Worm (Caenorhabditis elegans): ENCODE results near the gene T01B7.9.

The T01B7.9 gene

ce11 chrII:8744555-8745448 lies 18.2 kb upstream of the T01B7.9 start (continued):
- no peak for TF ChIP-seq gei-8 (GFP tag; optimal IDR thresholded peaks at IDR 0.05)
- no peak for TF ChIP-seq F37D6.2 (tag; optimal IDR thresholded peaks at IDR 0.05)
- 0 out of 2 replicates have a peak, but pooled peaks have one; percentile 3 for TF ChIP-seq ceh-44 (GFP tag; IDR thresholded peaks at IDR 0.05)
- TF ChIP-seq dve-1 (tag; optimal IDR thresholded peaks at IDR 0.05; ENCODE audit: insufficient read depth) = peak; percentile 30
- TF ChIP-seq zfp-3 (GFP tag; conservative IDR thresholded peaks at IDR 0.05) = peak; percentile 67
- peak; percentile 40 for TF ChIP-seq mxl-3 (GFP tag; optimal IDR thresholded peaks at IDR 0.05)
- TF ChIP-seq nhr-11 (tag; optimal IDR thresholded peaks at IDR 0.05) = peak; percentile 62
- TF ChIP-seq hif-1 (tag; optimal IDR thresholded peaks at IDR 0.05) = peak in 1 of 2 experiments; percentile 14
- TF ChIP-seq duxl-1 (tag; optimal IDR thresholded peaks at IDR 0.05; ENCODE audit: poor library complexity) = peak; percentile 64
- TF ChIP-seq D1046.2 (GFP tag; IDR thresholded peaks at IDR 0.05) = peak; percentile 77
- no peak for TF ChIP-seq lin-39 (tag; optimal IDR thresholded peaks at IDR 0.05)
- TF ChIP-seq aha-1 (tag) = peak; percentile 95
- no peak; the same call in 1 of the 2 replicates for TF ChIP-seq egl-43 (GFP tag; IDR thresholded peaks at IDR 0.05)
- no peak for TF ChIP-seq F10B5.3 (tag; optimal IDR thresholded peaks at IDR 0.05)
- no peak for TF ChIP-seq mes-2 (tag; optimal IDR thresholded peaks at IDR 0.05; ENCODE audit: poor library complexity, severe bottlenecking)
- TF ChIP-seq fos-1 (tag; optimal IDR thresholded peaks at IDR 0.05) = no peak
- TF ChIP-seq nhr-42 (GFP tag; IDR thresholded peaks at IDR 0.05) = 0 out of 2 replicates have a peak, but pooled peaks have one; percentile 12
- no peak for TF ChIP-seq zag-1 (tag; optimal IDR thresholded peaks at IDR 0.05)
- TF ChIP-seq lin-38 (GFP tag; IDR thresholded peaks at IDR 0.05) = peak; percentile 10; the same call in 1 of the 2 replicates
- TF ChIP-seq tra-1 (GFP tag; IDR thresholded peaks at IDR 0.05) = no peak
- TF ChIP-seq pha-4 (GFP tag; IDR thresholded peaks at IDR 0.05) = peak; percentile 22; the same call in 1 of the 2 replicates
- no peak for TF ChIP-seq pha-4 (tag; optimal IDR thresholded peaks at IDR 0.05)
- TF ChIP-seq hlh-30 (tag; optimal IDR thresholded peaks at IDR 0.05; ENCODE audit: insufficient read depth) = peak; percentile 26
- peak; percentile 64 for TF ChIP-seq T26A8.4 (GFP tag; IDR thresholded peaks at IDR 0.05)

ce11 chrII:8743379-8744173 lies 17.0 kb upstream of the T01B7.9 start, which contains the start of gene mak-1:
TSS of gene mak-1 (plus strand) at chrII:8744071.
- no peak for TF ChIP-seq lir-3 (tag; optimal IDR thresholded peaks at IDR 0.05)
- peak; percentile 23 for TF ChIP-seq nhr-11 (tag; optimal IDR thresholded peaks at IDR 0.05)
- no peak for TF ChIP-seq zfp-3 (GFP tag; conservative IDR thresholded peaks at IDR 0.05)
- peak; percentile 39 for TF ChIP-seq nhr-6 (tag; optimal IDR thresholded peaks at IDR 0.05)
- TF ChIP-seq nhr-102 (tag; optimal IDR thresholded peaks at IDR 0.05) = peak; percentile 51
- peak in 1 of 2 experiments; percentile 33 for TF ChIP-seq lsy-2 (tag; optimal IDR thresholded peaks at IDR 0.05)
- peak; percentile 87 for TF ChIP-seq nhr-48 (tag; optimal IDR thresholded peaks at IDR 0.05)
- TF ChIP-seq D1046.2 (GFP tag; IDR thresholded peaks at IDR 0.05) = no peak
- no peak for TF ChIP-seq attf-4 (tag; optimal IDR thresholded peaks at IDR 0.05)
- no peak for TF ChIP-seq F37D6.2 (tag; optimal IDR thresholded peaks at IDR 0.05)
- no peak for TF ChIP-seq nhr-41 (GFP tag; IDR thresholded peaks at IDR 0.05)
- TF ChIP-seq lin-29 (GFP tag; IDR thresholded peaks at IDR 0.05) = no peak
- TF ChIP-seq T26A8.4 (GFP tag; IDR thresholded peaks at IDR 0.05) = peak; percentile 43; the same call in 1 of the 2 replicates
- no peak for TF ChIP-seq ztf-11 (tag; optimal IDR thresholded peaks at IDR 0.05)
- 0 out of 2 replicates have a peak, but pooled peaks have one; percentile 21 for TF ChIP-seq tra-1 (GFP tag; IDR thresholded peaks at IDR 0.05)
- TF ChIP-seq arid-1 (GFP tag; conservative IDR thresholded peaks at IDR 0.05) = peak; percentile 39; the same call in 1 of the 2 replicates
- peak; percentile 96 for TF ChIP-seq nhr-28 (tag; optimal IDR thresholded peaks at IDR 0.05)
- peak in 1 of 2 experiments; percentile 33 for TF ChIP-seq unc-62 (GFP tag; optimal IDR thresholded peaks at IDR 0.05 in 1 of 2)
- TF ChIP-seq unc-62 (tag; optimal IDR thresholded peaks at IDR 0.05) = no peak
- no peak for TF ChIP-seq rbr-2 (tag; optimal IDR thresholded peaks at IDR 0.05)
- TF ChIP-seq daf-12 (tag; optimal IDR thresholded peaks at IDR 0.05) = no peak
- TF ChIP-seq Y48G9A.11 (GFP tag; IDR thresholded peaks at IDR 0.05) = peak; percentile 30; the same call in 1 of the 2 replicates
- TF ChIP-seq Y5F2A.4 (GFP tag; optimal IDR thresholded peaks at IDR 0.05) = no peak
- TF ChIP-seq lin-15B (tag; optimal IDR thresholded peaks at IDR 0.05) = no peak
- TF ChIP-seq mdl-1 (tag; optimal IDR thresholded peaks at IDR 0.05) = peak; percentile 27 to 88
- TF ChIP-seq hif-1 (tag; optimal IDR thresholded peaks at IDR 0.05) = peak in 1 of 2 experiments; percentile 45
- peak; percentile 20 for TF ChIP-seq mes-2 (tag; optimal IDR thresholded peaks at IDR 0.05; ENCODE audit: poor library complexity, severe bottlenecking)
- TF ChIP-seq ceh-32 (tag; optimal IDR thresholded peaks at IDR 0.05; ENCODE audit: poor library complexity) = no peak
- no peak for TF ChIP-seq spr-3 (GFP tag; optimal IDR thresholded peaks at IDR 0.05)

Data from whole organism, L4 larva.